Worm (Caenorhabditis elegans) whole organism, L3 larva: ENCODE measurements around the gene ZK662.5.

Source experiments
- ama-1 ChIP-seq: fragments of 150-350 bp; optimal IDR thresholded peaks from 2 replicates; lab custom pipeline; 2018
- elt-1 ChIP-seq: fragments of 150-350 bp; optimal IDR thresholded peaks from 2 replicates; lab custom pipeline; 2014; ENCODE audit warnings: missing biosample characterization, missing genetic modification characterization
- hmg-11 ChIP-seq: sonication (generic microtip); optimal IDR thresholded peaks from 2 replicates; lab custom pipeline; 2016; ENCODE audit warnings: missing genetic modification characterization, missing compliant biosample characterization
- ztf-11 ChIP-seq: fragments of 150-350 bp; optimal IDR thresholded peaks from 2 replicates; lab custom pipeline; 2014; ENCODE audit warnings: missing biosample characterization, missing genetic modification characterization

DNA sequence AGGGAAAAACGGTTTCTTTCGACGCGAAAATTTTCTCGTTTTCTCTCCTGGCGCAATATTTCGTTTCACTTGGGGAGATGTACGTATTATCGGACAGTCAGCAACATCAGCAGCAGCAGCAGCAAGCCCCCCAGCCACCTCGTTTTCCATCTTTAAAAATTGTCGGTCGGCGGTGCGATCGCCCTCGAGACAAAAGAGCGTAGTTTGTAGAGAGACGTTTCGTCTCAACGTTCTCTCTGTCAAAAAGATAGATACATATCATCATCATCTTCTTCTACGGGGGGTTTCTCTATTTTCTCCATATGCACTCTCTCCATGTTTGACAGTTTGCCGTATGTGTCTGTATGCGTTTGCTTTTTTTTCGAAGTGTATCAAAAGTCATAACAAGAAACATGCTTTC lies 11.9 kb upstream of the ZK662.5 start:
- TF ChIP-seq ama-1 (lab: Kevin White, UChicago) (no peak), ztf-11 (tag; lab: Kevin White, UChicago) (no peak), hmg-11 (peak; percentile 22), elt-1 (tag; lab: Kevin White, UChicago) (no peak)
